Worm (Caenorhabditis elegans) whole organism, mixed stage, embryonic: ENCODE results near the gene srd-54.

Source experiments
- M03D4.4 ChIP-seq: sonication (generic microtip); optimal IDR thresholded peaks from 2 replicates; lab custom pipeline; 2017; ENCODE audit warnings: mild to moderate bottlenecking, missing genetic modification characterization, missing compliant biosample characterization
- bed-3 ChIP-seq: fragments of 200-800 bp; sonication (Bioruptor generic); optimal IDR thresholded peaks from 3 replicates; lab custom pipeline; 2018; ENCODE audit warnings: mild to moderate bottlenecking, missing genetic modification characterization, moderate library complexity, missing compliant biosample characterization
- blmp-1 ChIP-seq: fragments of 150-350 bp; optimal IDR thresholded peaks from 2 replicates; lab custom pipeline; 2014; ENCODE audit warnings: missing biosample characterization, missing genetic modification characterization
- ceh-39 ChIP-seq: fragments of 150-350 bp; optimal IDR thresholded peaks from 2 replicates; lab custom pipeline; 2014; ENCODE audit warnings: missing biosample characterization, missing genetic modification characterization
- ceh-43 ChIP-seq: fragments of 200-800 bp; sonication (Bioruptor generic); optimal IDR thresholded peaks from 2 replicates; lab custom pipeline; 2018; ENCODE audit warnings: mild to moderate bottlenecking, missing genetic modification characterization, moderate library complexity, missing compliant biosample characterization
- ceh-83 ChIP-seq: fragments of 200-800 bp; sonication (Bioruptor generic); optimal IDR thresholded peaks from 2 replicates; lab custom pipeline; 2018; ENCODE audit warnings: mild to moderate bottlenecking, missing genetic modification characterization, missing compliant biosample characterization
- ces-1 ChIP-seq: fragments of 150-350 bp; optimal IDR thresholded peaks from 2 replicates; lab custom pipeline; 2014; ENCODE audit warnings: missing biosample characterization, missing genetic modification reagents, missing genetic modification characterization
- drap-1 ChIP-seq: fragments of 200-800 bp; sonication (Bioruptor generic); optimal IDR thresholded peaks from 3 replicates; lab custom pipeline; 2018; ENCODE audit warnings: mild to moderate bottlenecking, missing genetic modification characterization, missing compliant biosample characterization
- elt-1 ChIP-seq: sonication (generic microtip); optimal IDR thresholded peaks from 2 replicates; lab custom pipeline; 2017; ENCODE audit warnings: missing genetic modification characterization, mild to moderate bottlenecking, missing compliant biosample characterization, antibody characterized with exemption, moderate library complexity, borderline replicate concordance; ENCODE audit not compliant: insufficient read depth
- elt-3 ChIP-seq: fragments of 150-350 bp; optimal IDR thresholded peaks from 2 replicates; lab custom pipeline; 2014; ENCODE audit warnings: missing biosample characterization, missing genetic modification characterization
- flh-1 ChIP-seq: fragments of 200-800 bp; sonication (Bioruptor generic); optimal IDR thresholded peaks from 2 replicates; lab custom pipeline; 2018; ENCODE audit warnings: mild to moderate bottlenecking, missing genetic modification characterization, moderate library complexity, missing compliant biosample characterization
- ham-2 ChIP-seq: fragments of 200-800 bp; sonication (Bioruptor generic); optimal IDR thresholded peaks from 2 replicates; lab custom pipeline; 2018; ENCODE audit warnings: mild to moderate bottlenecking, missing genetic modification characterization, missing compliant biosample characterization
- hlh-1 ChIP-seq: fragments of 150-350 bp; optimal IDR thresholded peaks from 2 replicates; lab custom pipeline; 2014; ENCODE audit warnings: missing biosample characterization, missing genetic modification reagents, missing genetic modification characterization
- lin-13 ChIP-seq: fragments of 150-350 bp; optimal IDR thresholded peaks from 2 replicates; lab custom pipeline; 2014; ENCODE audit warnings: missing biosample characterization, missing genetic modification characterization
- lin-32 ChIP-seq: fragments of 200-800 bp; sonication (Bioruptor generic); optimal IDR thresholded peaks from 2 replicates; lab custom pipeline; 2018; ENCODE audit warnings: mild to moderate bottlenecking, missing genetic modification characterization, missing compliant biosample characterization
- lsy-2 ChIP-seq: fragments of 150-350 bp; optimal IDR thresholded peaks from 2 replicates; lab custom pipeline; 2014; ENCODE audit warnings: missing biosample characterization, missing genetic modification characterization
- mab-5 ChIP-seq: fragments of 150-350 bp; optimal IDR thresholded peaks from 2 replicates; lab custom pipeline; 2014; ENCODE audit warnings: missing biosample characterization, missing genetic modification characterization
- mep-1 ChIP-seq: fragments of 150-350 bp; optimal IDR thresholded peaks from 2 replicates; lab custom pipeline; 2017; ENCODE audit warnings: missing biosample characterization, missing genetic modification reagents, missing genetic modification characterization, inconsistent platforms
- mls-2 ChIP-seq: sonication (generic microtip); optimal IDR thresholded peaks from 2 replicates; lab custom pipeline; 2016; ENCODE audit warnings: mild to moderate bottlenecking, missing genetic modification characterization, moderate library complexity, missing compliant biosample characterization
- nhr-12 ChIP-seq: fragments of 150-350 bp; optimal IDR thresholded peaks from 2 replicates; lab custom pipeline; 2014; ENCODE audit warnings: missing biosample characterization, missing genetic modification characterization
- nhr-2 ChIP-seq: fragments of 150-350 bp; optimal IDR thresholded peaks from 2 replicates; lab custom pipeline; 2014; ENCODE audit warnings: missing biosample characterization, missing genetic modification characterization
- nhr-237 ChIP-seq: fragments of 150-350 bp; optimal IDR thresholded peaks from 2 replicates; lab custom pipeline; 2014; ENCODE audit warnings: missing biosample characterization, missing genetic modification characterization
- nhr-28 ChIP-seq: fragments of 150-350 bp; optimal IDR thresholded peaks from 2 replicates; lab custom pipeline; 2014; ENCODE audit warnings: missing biosample characterization, missing genetic modification characterization
- nhr-76 ChIP-seq: sonication (generic microtip); optimal IDR thresholded peaks from 2 replicates; lab custom pipeline; 2017; ENCODE audit warnings: missing biosample characterization, missing genetic modification characterization
- pha-4 ChIP-seq: fragments of 150-350 bp; optimal IDR thresholded peaks from 2 replicates; lab custom pipeline; 2018; ENCODE audit warnings: missing biosample characterization, missing genetic modification reagents, missing genetic modification characterization
- sem-2 ChIP-seq: fragments of 200-800 bp; sonication (Bioruptor generic); optimal IDR thresholded peaks from 2 replicates; lab custom pipeline; 2018; ENCODE audit warnings: mild to moderate bottlenecking, missing genetic modification characterization, missing compliant biosample characterization
- snpc-4 ChIP-seq: fragments of 150-350 bp; optimal IDR thresholded peaks from 2 replicates; lab custom pipeline; 2014; ENCODE audit warnings: missing biosample characterization, missing genetic modification characterization
- tbx-8 ChIP-seq: fragments of 200-800 bp; sonication (Bioruptor generic); optimal IDR thresholded peaks from 2 replicates; lab custom pipeline; 2018; ENCODE audit warnings: mild to moderate bottlenecking, missing genetic modification characterization, moderate library complexity, missing compliant biosample characterization
- unc-120 ChIP-seq: sonication (generic microtip); optimal IDR thresholded peaks from 2 replicates; lab custom pipeline; 2017; ENCODE audit warnings: missing genetic modification characterization, missing compliant biosample characterization; ENCODE audit not compliant: poor library complexity, severe bottlenecking
- unc-39 ChIP-seq: fragments of 150-350 bp; optimal IDR thresholded peaks from 2 replicates; lab custom pipeline; 2014; ENCODE audit warnings: missing biosample characterization, missing genetic modification characterization
- unc-62 ChIP-seq: fragments of 150-350 bp; optimal IDR thresholded peaks from 2 replicates; lab custom pipeline; 2014; ENCODE audit warnings: missing biosample characterization, missing genetic modification reagents, missing genetic modification characterization
- zip-8 ChIP-seq: fragments of 150-350 bp; optimal IDR thresholded peaks from 2 replicates; lab custom pipeline; 2014; ENCODE audit warnings: missing biosample characterization, missing genetic modification characterization
- ztf-11 ChIP-seq: fragments of 150-350 bp; optimal IDR thresholded peaks from 2 replicates; lab custom pipeline; 2014; ENCODE audit warnings: missing biosample characterization, missing genetic modification characterization

The srd-54 gene

DNA sequence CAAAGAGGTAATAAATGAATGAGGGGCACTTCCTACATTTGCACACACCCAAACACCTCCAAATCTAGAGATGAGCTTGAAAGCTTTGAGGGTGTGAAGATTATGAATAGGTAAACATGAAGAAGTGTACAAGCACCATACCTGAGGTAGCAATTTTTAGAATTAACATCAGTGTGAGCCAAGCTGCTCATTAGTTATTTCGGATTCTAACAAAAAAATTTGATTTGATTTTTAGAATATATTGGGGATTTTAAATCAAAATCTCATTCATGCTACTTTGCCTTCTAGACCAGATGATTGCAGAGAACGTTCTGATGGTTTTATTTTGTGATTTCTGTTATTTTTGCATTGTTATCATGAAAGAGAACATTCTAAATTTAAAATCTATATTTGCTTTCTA is 18.7 kb upstream of the srd-54 start:
- no peak for TF ChIP-seq blmp-1 (tag; lab: Kevin White, UChicago)
- no peak for TF ChIP-seq ceh-83
- no peak for TF ChIP-seq lsy-2 (tag; lab: Kevin White, UChicago)
- no peak for TF ChIP-seq ceh-43 (GFP tag; lab: Kevin White, UChicago)
- no peak for TF ChIP-seq unc-62

DNA sequence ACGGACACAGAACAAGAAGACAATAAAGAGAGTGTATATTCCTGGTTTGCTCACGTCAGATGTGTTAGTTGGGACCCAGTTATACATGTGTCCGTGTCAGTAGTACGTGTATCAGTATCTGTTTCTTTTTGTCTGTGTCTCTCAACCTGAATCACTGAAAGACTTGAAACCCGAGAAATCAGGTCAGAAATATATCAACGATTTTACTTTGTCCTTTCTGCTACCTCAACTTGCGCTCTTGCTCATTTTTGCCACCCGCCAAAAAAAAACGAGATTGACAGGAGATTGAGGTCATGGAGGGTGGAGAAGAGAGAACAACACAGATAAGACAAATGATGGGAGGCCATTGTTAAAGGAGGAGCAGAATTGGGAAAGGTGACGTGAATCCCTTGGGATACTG is 12.9 kb upstream of the srd-54 start:
- TF ChIP-seq elt-3 (tag; lab: Kevin White, UChicago) (no peak), lin-32 (GFP tag; lab: Kevin White, UChicago) (no peak), ceh-39 (tag; lab: Kevin White, UChicago) (no peak), nhr-237 (no peak), sem-2 (GFP tag; lab: Kevin White, UChicago) (no peak), flh-1 (GFP tag; lab: Kevin White, UChicago) (no peak), unc-120 (tag; lab: Kevin White, UChicago) (no peak), nhr-28 (no peak), zip-8 (no peak), nhr-2 (tag; lab: Kevin White, UChicago) (no peak), ceh-83 (no peak), ceh-43 (GFP tag; lab: Kevin White, UChicago) (no peak), blmp-1 (tag; lab: Kevin White, UChicago) (no peak), nhr-76 (no peak), hlh-1 (tag; lab: Kevin White, UChicago) (no peak), pha-4 (tag; lab: Kevin White, UChicago) (no peak)

DNA sequence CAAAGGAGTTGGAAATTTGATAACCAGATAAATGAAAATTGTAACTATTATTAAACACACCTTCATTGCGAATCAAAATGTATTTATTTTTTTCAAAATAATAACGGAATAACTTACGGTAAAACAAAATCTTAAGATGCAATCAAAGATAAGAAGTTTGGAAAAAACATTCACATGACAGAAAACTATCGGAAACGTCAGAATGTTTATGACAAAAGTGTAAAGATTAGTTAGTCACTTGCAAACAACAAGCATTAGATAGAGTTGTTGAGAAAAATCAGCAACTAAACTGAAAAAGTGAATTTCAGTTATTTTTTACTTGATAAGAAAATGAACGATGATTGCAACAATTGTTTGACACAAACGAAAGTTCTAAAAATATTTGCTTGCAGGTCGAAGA is 12.3 kb upstream of the srd-54 start:
- TF ChIP-seq M03D4.4 (tag; lab: Kevin White, UChicago), result no peak
- TF ChIP-seq elt-1 (tag; lab: Kevin White, UChicago), result no peak
- no peak for TF ChIP-seq mab-5 (tag; lab: Kevin White, UChicago)
- TF ChIP-seq nhr-28, result no peak
- TF ChIP-seq lsy-2 (tag; lab: Kevin White, UChicago), result no peak
- no peak for TF ChIP-seq mep-1 (tag; lab: Kevin White, UChicago)
- TF ChIP-seq lin-32 (GFP tag; lab: Kevin White, UChicago), result no peak
- TF ChIP-seq mls-2 (tag; lab: Kevin White, UChicago), result no peak
- no peak for TF ChIP-seq pha-4 (tag; lab: Kevin White, UChicago)
- TF ChIP-seq snpc-4 (tag; lab: Kevin White, UChicago), result no peak
- TF ChIP-seq bed-3 (GFP tag; lab: Kevin White, UChicago), result no peak
- TF ChIP-seq ceh-39 (tag; lab: Kevin White, UChicago), result no peak
- TF ChIP-seq unc-39 (tag; lab: Kevin White, UChicago), result no peak
- no peak for TF ChIP-seq drap-1 (GFP tag; lab: Kevin White, UChicago)
- TF ChIP-seq nhr-12 (tag; lab: Kevin White, UChicago), result no peak
- TF ChIP-seq tbx-8 (GFP tag; lab: Kevin White, UChicago), result no peak
- TF ChIP-seq, all 35 proteins: peak for 0

DNA sequence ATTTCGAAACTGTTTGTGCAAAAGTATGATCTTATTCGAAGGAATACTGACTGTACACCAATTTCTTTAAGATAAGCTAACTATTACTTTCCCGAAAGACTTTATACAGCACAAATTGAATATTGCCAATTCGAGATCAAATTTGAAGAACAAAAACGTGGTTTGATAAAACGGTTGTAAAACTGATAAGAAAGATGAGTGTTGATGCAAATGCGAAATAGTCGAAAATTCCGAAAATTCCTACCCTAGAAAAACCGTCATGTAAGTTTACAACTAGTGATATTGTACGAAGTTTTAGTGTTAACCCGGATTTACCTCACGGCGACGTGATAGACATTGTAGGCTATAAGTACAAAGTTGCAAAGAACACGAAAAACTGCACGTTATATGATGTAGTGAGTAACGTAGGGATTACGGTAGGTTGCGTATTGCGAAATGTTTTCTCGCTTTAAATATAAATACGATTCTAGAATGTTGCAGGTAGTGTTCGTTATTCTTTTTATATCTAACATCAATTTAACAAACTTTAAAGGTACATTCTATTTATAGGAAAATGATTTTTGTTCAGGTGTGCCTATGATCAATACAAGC is 11.5 kb upstream of the srd-54 start:
- TF ChIP-seq hlh-1 (tag; lab: Kevin White, UChicago), result no peak
- TF ChIP-seq ztf-11 (tag; lab: Kevin White, UChicago), result no peak
- TF ChIP-seq zip-8, result no peak
- TF ChIP-seq sem-2 (GFP tag; lab: Kevin White, UChicago), result no peak
- TF ChIP-seq ceh-83, result no peak
- TF ChIP-seq lin-13 (tag; lab: Kevin White, UChicago), result no peak
- no peak for TF ChIP-seq nhr-12 (tag; lab: Kevin White, UChicago)
- TF ChIP-seq ces-1 (GFP tag; lab: Kevin White, UChicago), result no peak
- no peak for TF ChIP-seq elt-3 (tag; lab: Kevin White, UChicago)
- TF ChIP-seq, all 35 proteins: peak for 0

DNA sequence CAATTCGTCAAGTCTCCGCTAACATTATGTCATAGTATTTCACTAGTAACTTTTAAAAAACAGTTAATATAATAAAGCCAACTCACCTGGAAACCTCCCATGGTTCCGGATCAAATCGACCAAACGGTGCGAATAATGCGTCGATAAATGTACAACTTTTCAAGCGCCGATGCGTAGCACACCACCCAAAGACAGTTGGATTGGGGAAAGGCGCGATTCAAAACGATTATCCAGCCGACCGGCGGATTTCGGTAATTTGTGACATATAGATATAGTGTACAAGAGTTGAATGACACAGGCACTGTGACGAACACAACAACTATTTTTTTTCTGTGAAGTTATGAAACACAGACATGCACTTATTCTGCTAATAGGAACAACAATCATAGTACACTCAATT is 1.8 kb downstream of the srd-54 start, which contains the start of gene kcc-3:
kcc-3 (minus strand) TSS at position 101 of the 400 bp plus-strand sequence.
- TF ChIP-seq nhr-28 (no peak), ceh-39 (tag; lab: Kevin White, UChicago) (no peak), unc-39 (tag; lab: Kevin White, UChicago) (no peak), M03D4.4 (tag; lab: Kevin White, UChicago) (no peak), ces-1 (GFP tag; lab: Kevin White, UChicago) (no peak), tbx-8 (GFP tag; lab: Kevin White, UChicago) (no peak), ceh-43 (GFP tag; lab: Kevin White, UChicago) (no peak), nhr-76 (no peak), nhr-2 (tag; lab: Kevin White, UChicago) (no peak), ham-2 (GFP tag; lab: Kevin White, UChicago) (no peak)
